Worm (Caenorhabditis elegans) whole organism, L4 larva: ENCODE measurements around the gene pigc-1.

Source experiments
- D1046.2 ChIP-seq: fragments of 200-800 bp; sonication (Bioruptor generic); IDR thresholded peaks from 2 replicates; pipeline ENCODE4 v1.3.6; 2022; ENCODE audit warnings: missing genetic modification characterization, missing compliant biosample characterization
- F10B5.3 ChIP-seq: sonication (generic microtip); optimal IDR thresholded peaks from 2 replicates; lab custom pipeline; 2016; ENCODE audit warnings: mild to moderate bottlenecking, missing genetic modification characterization, missing compliant biosample characterization
- F26F4.8 ChIP-seq: fragments of 200-800 bp; sonication (Bioruptor generic); conservative IDR thresholded peaks from 2 replicates; pipeline ENCODE4 v1.3.6; 2022; ENCODE audit warnings: missing genetic modification characterization, missing compliant biosample characterization
- F37D6.2 ChIP-seq: sonication (generic microtip); optimal IDR thresholded peaks from 2 replicates; lab custom pipeline; 2016; ENCODE audit warnings: mild to moderate bottlenecking, missing genetic modification characterization, missing compliant biosample characterization
- T20F7.1 ChIP-seq: fragments of 200-800 bp; sonication (Bioruptor generic); optimal IDR thresholded peaks from 2 replicates; lab custom pipeline; 2018; ENCODE audit warnings: mild to moderate bottlenecking, missing genetic modification characterization, missing compliant biosample characterization
- T26A8.4 ChIP-seq: fragments of 200-800 bp; sonication (Bioruptor generic); IDR thresholded peaks from 2 replicates; pipeline ENCODE4 v1.3.6; 2022; ENCODE audit warnings: missing genetic modification characterization, missing compliant biosample characterization
- Y5F2A.4 ChIP-seq: fragments of 200-800 bp; sonication (Bioruptor generic); optimal IDR thresholded peaks from 2 replicates; lab custom pipeline; 2018; ENCODE audit warnings: mild to moderate bottlenecking, missing genetic modification characterization, missing compliant biosample characterization
- ZK337.2 ChIP-seq: fragments of 200-800 bp; sonication (Bioruptor generic); IDR thresholded peaks from 2 replicates; pipeline ENCODE4 v1.3.6; 2022; ENCODE audit warnings: missing genetic modification reagents, missing genetic modification characterization, missing compliant biosample characterization
- ZK546.5 ChIP-seq, 2 experiments: sonication (generic microtip); optimal IDR thresholded peaks; 2 replicates each; lab custom pipeline; 2017; ENCODE audit warnings: missing biosample characterization in 2 of 2, missing genetic modification characterization in 2 of 2
- aly-2 ChIP-seq: sonication (generic microtip); optimal IDR thresholded peaks from 2 replicates; lab custom pipeline; 2018; ENCODE audit warnings: missing biosample characterization, missing genetic modification characterization
- arid-1 ChIP-seq: fragments of 200-800 bp; sonication (Bioruptor generic); conservative IDR thresholded peaks from 2 replicates; pipeline ENCODE4 v1.3.6; 2022; ENCODE audit warnings: missing genetic modification reagents, missing genetic modification characterization, missing compliant biosample characterization
- ceh-32 ChIP-seq: sonication (generic microtip); optimal IDR thresholded peaks from 2 replicates; lab custom pipeline; 2016; ENCODE audit warnings: mild to moderate bottlenecking, missing genetic modification characterization, missing compliant biosample characterization; ENCODE audit not compliant: poor library complexity
- cey-2 ChIP-seq: sonication (generic microtip); optimal IDR thresholded peaks from 3 replicates; lab custom pipeline; 2017; ENCODE audit warnings: missing genetic modification characterization, mild to moderate bottlenecking, missing compliant biosample characterization, antibody characterized with exemption, borderline replicate concordance; ENCODE audit not compliant: insufficient read depth
- daf-8 ChIP-seq: fragments of 200-800 bp; sonication (Bioruptor generic); IDR thresholded peaks from 2 replicates; pipeline ENCODE4 v1.3.6; 2022; ENCODE audit warnings: missing genetic modification characterization, missing compliant biosample characterization
- dmd-6 ChIP-seq: fragments of 200-800 bp; sonication (Bioruptor generic); IDR thresholded peaks from 2 replicates; pipeline ENCODE4 v1.3.6; 2022; ENCODE audit warnings: missing genetic modification reagents, missing genetic modification characterization, missing compliant biosample characterization
- egl-43 ChIP-seq: fragments of 200-800 bp; sonication (Bioruptor generic); IDR thresholded peaks from 2 replicates; pipeline ENCODE4 v1.3.6; 2022; ENCODE audit warnings: missing genetic modification reagents, missing genetic modification characterization, missing compliant biosample characterization
- gei-8 ChIP-seq: fragments of 200-800 bp; sonication (Bioruptor generic); optimal IDR thresholded peaks from 2 replicates; lab custom pipeline; 2018; ENCODE audit warnings: mild to moderate bottlenecking, missing genetic modification characterization, missing compliant biosample characterization
- hif-1 ChIP-seq, 2 experiments: sonication (generic microtip); optimal IDR thresholded peaks; 2 replicates each; lab custom pipeline; 2016 to 2017; ENCODE audit warnings: missing compliant biosample characterization in 2 of 2, missing genetic modification characterization in 2 of 2, missing genetic modification reagents in 2 of 2, missing genotype in 2 of 2, mild to moderate bottlenecking in 1 of 2
- hlh-11 ChIP-seq: fragments of 200-800 bp; sonication (Bioruptor generic); optimal IDR thresholded peaks from 2 replicates; lab custom pipeline; 2018; ENCODE audit warnings: mild to moderate bottlenecking, missing genetic modification characterization, missing compliant biosample characterization
- lim-7 ChIP-seq: fragments of 200-800 bp; sonication (Bioruptor generic); IDR thresholded peaks from 2 replicates; pipeline ENCODE4 v1.3.6; 2022; ENCODE audit warnings: missing genetic modification characterization, missing compliant biosample characterization
- lin-15B ChIP-seq: fragments of 150-350 bp; sonication (generic microtip); optimal IDR thresholded peaks from 3 replicates; lab custom pipeline; 2014; ENCODE audit warnings: missing biosample characterization, missing genetic modification characterization
- lin-38 ChIP-seq: fragments of 200-800 bp; sonication (Bioruptor generic); IDR thresholded peaks from 2 replicates; pipeline ENCODE4 v1.3.6; 2022; ENCODE audit warnings: missing genetic modification reagents, missing genetic modification characterization, missing compliant biosample characterization
- madf-5 ChIP-seq, 2 experiments: fragments of 200-800 bp; sonication (Bioruptor generic); IDR thresholded peaks; 2 replicates each; pipeline ENCODE4 v1.3.6; 2022; ENCODE audit warnings: missing compliant biosample characterization in 2 of 2, missing genetic modification characterization in 2 of 2
- mdl-1 ChIP-seq, 2 experiments: fragments of 150-350 bp in 1 of 2; sonication (generic microtip) in 1 of 2; optimal IDR thresholded peaks; 2 replicates each; lab custom pipeline; 2014 to 2017; ENCODE audit warnings: missing biosample characterization in 2 of 2, missing genetic modification characterization in 2 of 2
- mdt-29 ChIP-seq: fragments of 200-800 bp; sonication (Bioruptor generic); IDR thresholded peaks from 2 replicates; pipeline ENCODE4 v1.3.6; 2022; ENCODE audit warnings: missing genetic modification reagents, missing genetic modification characterization, missing compliant biosample characterization
- mes-2 ChIP-seq: sonication (generic microtip); optimal IDR thresholded peaks from 2 replicates; lab custom pipeline; 2016; ENCODE audit warnings: missing genotype, mild to moderate bottlenecking, missing genetic modification characterization, missing compliant biosample characterization; ENCODE audit not compliant: poor library complexity, severe bottlenecking
- nhr-102 ChIP-seq: sonication (generic microtip); optimal IDR thresholded peaks from 2 replicates; lab custom pipeline; 2016; ENCODE audit warnings: mild to moderate bottlenecking, missing genetic modification characterization, moderate library complexity, missing compliant biosample characterization
- nhr-11 ChIP-seq: fragments of 150-350 bp; optimal IDR thresholded peaks from 2 replicates; lab custom pipeline; 2014; ENCODE audit warnings: missing biosample characterization, missing genetic modification characterization
- nhr-237 ChIP-seq: sonication (generic microtip); optimal IDR thresholded peaks from 2 replicates; lab custom pipeline; 2017; ENCODE audit warnings: missing biosample characterization, missing genetic modification characterization
- nhr-25 ChIP-seq: sonication (generic microtip); optimal IDR thresholded peaks from 2 replicates; lab custom pipeline; 2017; ENCODE audit warnings: missing genetic modification characterization, mild to moderate bottlenecking, missing compliant biosample characterization, antibody characterized with exemption, moderate library complexity, borderline replicate concordance; ENCODE audit not compliant: insufficient read depth
- nhr-41 ChIP-seq: fragments of 200-800 bp; sonication (Bioruptor generic); IDR thresholded peaks from 2 replicates; pipeline ENCODE4 v1.3.6; 2022; ENCODE audit warnings: missing genetic modification reagents, missing genetic modification characterization, missing compliant biosample characterization
- nhr-42 ChIP-seq: fragments of 200-800 bp; sonication (Bioruptor generic); IDR thresholded peaks from 2 replicates; pipeline ENCODE4 v1.3.6; 2022; ENCODE audit warnings: missing genetic modification characterization, missing compliant biosample characterization
- nhr-48 ChIP-seq: sonication (generic microtip); optimal IDR thresholded peaks from 2 replicates; lab custom pipeline; 2016; ENCODE audit warnings: mild to moderate bottlenecking, missing genetic modification characterization, missing compliant biosample characterization
- pha-4 ChIP-seq, 2 experiments: fragments of 150-350 bp in 1 of 2; fragments of 200-800 bp in 1 of 2; sonication (Bioruptor generic) in 1 of 2; IDR thresholded peaks in 1 of 2; optimal IDR thresholded peaks in 1 of 2; 2 replicates each; pipeline versions ENCODE4 v1.3.6 to Lab custom; 2014 to 2022; ENCODE audit warnings: missing genetic modification characterization in 2 of 2, missing genetic modification reagents in 2 of 2, missing biosample characterization in 1 of 2, missing compliant biosample characterization in 1 of 2
- php-3 ChIP-seq: fragments of 200-800 bp; sonication (Bioruptor generic); IDR thresholded peaks from 2 replicates; pipeline ENCODE4 v1.3.6; 2022; ENCODE audit warnings: missing genetic modification reagents, missing genetic modification characterization, missing compliant biosample characterization
- set-16 ChIP-seq: fragments of 200-800 bp; sonication (Bioruptor generic); IDR thresholded peaks from 2 replicates; pipeline ENCODE4 v1.3.6; 2022; ENCODE audit warnings: missing genetic modification reagents, missing genetic modification characterization, missing compliant biosample characterization
- skn-1 ChIP-seq: fragments of 150-350 bp; optimal IDR thresholded peaks from 2 replicates; lab custom pipeline; 2014; ENCODE audit warnings: missing biosample characterization, missing genetic modification characterization
- tra-1 ChIP-seq: fragments of 200-800 bp; sonication (Bioruptor generic); IDR thresholded peaks from 2 replicates; pipeline ENCODE4 v1.3.6; 2022; ENCODE audit warnings: missing genetic modification reagents, missing genetic modification characterization, missing compliant biosample characterization
- zfp-2 ChIP-seq: sonication (generic microtip); optimal IDR thresholded peaks from 2 replicates; lab custom pipeline; 2016; ENCODE audit warnings: mild to moderate bottlenecking, missing genetic modification characterization, missing compliant biosample characterization
- zfp-3 ChIP-seq: fragments of 200-800 bp; sonication (Bioruptor generic); conservative IDR thresholded peaks from 2 replicates; pipeline ENCODE4 v1.3.6; 2022; ENCODE audit warnings: missing genetic modification reagents, missing genetic modification characterization, missing compliant biosample characterization
- zip-2 ChIP-seq: fragments of 150-350 bp; optimal IDR thresholded peaks from 2 replicates; lab custom pipeline; 2014; ENCODE audit warnings: missing biosample characterization, missing genetic modification characterization

pigc-1 gene

DNA sequence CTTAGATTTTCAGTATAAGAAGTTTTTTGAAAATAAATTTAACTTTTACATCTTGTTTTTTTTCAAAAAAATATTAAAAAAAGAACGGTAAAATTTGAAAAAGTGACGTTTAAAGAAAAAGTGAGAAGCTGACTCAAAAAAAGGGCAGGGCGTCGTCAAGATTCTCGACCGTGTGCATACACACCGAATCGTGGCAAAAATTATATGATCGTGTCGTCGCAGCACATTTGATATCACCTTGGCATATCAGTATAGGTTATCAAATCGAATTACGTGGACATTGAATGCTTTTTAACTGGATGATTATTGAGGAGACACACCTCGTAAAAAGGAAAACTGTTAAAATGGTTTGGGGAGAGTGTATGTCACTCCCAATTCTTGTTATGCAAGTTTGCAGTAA is 9.9 kb downstream of the pigc-1 start (continued):
- TF ChIP-seq F37D6.2 = no peak

DNA sequence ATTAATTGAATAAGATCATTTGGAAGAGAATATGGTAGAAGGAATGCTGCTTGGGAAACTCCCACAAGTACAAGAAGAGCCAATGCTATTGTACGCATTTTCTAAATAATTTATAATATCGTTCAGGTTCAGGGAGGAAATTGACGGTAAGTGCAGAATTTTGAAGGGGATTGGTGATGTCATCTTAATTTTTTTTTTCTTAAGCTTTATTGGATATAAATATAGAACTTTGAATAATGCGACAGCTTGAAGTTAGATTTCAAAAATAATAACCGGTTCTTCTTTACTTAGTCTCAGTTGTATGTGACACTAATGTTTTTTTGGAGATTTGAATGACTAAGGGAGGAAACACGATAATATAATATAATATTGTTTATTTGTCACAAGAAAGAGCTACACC is 12.2 kb downstream of the pigc-1 start, which contains the start of gene nspg-7.1:
nspg-7.1 (minus strand) TSS at position 101 of the 400 bp plus-strand sequence.
- TF ChIP-seq egl-43 (no peak), lin-38 (GFP tag; lab: Robert Waterston, UW) (no peak), nhr-41 (no peak), pha-4 (GFP tag; IDR thresholded peaks at IDR 0.05; lab: Robert Waterston, UW) (no peak), pha-4 (tag; optimal IDR thresholded peaks at IDR 0.05; lab: Kevin White, UChicago) (no peak), D1046.2 (GFP tag; lab: Robert Waterston, UW) (no peak), F26F4.8 (GFP tag; lab: Robert Waterston, UW) (no peak), dmd-6 (GFP tag; lab: Robert Waterston, UW) (no peak), arid-1 (GFP tag; lab: Robert Waterston, UW) (no peak), nhr-25 (tag; lab: Kevin White, UChicago) (no peak), lin-15B (tag; lab: Kevin White, UChicago) (no peak), F10B5.3 (tag; lab: Kevin White, UChicago) (no peak), zfp-2 (no peak), lim-7 (GFP tag; lab: Robert Waterston, UW) (no peak), nhr-48 (tag; lab: Kevin White, UChicago) (no peak), nhr-102 (tag; lab: Kevin White, UChicago) (no peak), ZK546.5 (tag; optimal IDR thresholded peaks at IDR 0.05; lab: Kevin White, UChicago) (no peak), nhr-42 (GFP tag; lab: Robert Waterston, UW) (no peak)

DNA sequence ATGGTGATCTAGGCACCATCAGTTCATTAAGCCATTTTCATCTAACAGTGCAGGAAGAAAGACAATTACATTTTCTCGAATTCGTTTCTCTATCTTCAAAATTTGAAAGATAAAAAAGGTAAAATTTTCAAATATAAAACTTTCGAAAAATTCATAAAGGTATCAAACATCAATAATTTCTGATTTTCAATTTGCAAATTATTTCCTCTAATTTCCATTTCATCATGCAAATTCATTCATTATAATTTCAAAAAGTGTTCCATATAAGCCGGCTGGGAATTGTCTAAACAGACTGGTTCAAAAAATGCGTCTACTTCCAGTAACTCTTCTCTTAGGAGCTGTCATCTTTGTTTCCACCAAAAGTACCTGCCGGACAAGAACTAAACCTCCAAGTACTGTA is 15.2 kb downstream of the pigc-1 start, which contains the start of gene clec-183:
clec-183 (plus strand) TSS at position 301 of the 400 bp plus-strand sequence.
- TF ChIP-seq nhr-237 (tag; lab: Kevin White, UChicago) = no peak
- TF ChIP-seq zfp-2 = no peak
- TF ChIP-seq Y5F2A.4 (GFP tag; lab: Kevin White, UChicago) = no peak
- no peak for TF ChIP-seq pha-4 (GFP tag; IDR thresholded peaks at IDR 0.05; lab: Robert Waterston, UW)
- TF ChIP-seq pha-4 (tag; optimal IDR thresholded peaks at IDR 0.05; lab: Kevin White, UChicago) = no peak
- no peak for TF ChIP-seq set-16 (GFP tag; lab: Robert Waterston, UW)
- no peak for TF ChIP-seq zfp-3 (GFP tag; lab: Robert Waterston, UW)

DNA sequence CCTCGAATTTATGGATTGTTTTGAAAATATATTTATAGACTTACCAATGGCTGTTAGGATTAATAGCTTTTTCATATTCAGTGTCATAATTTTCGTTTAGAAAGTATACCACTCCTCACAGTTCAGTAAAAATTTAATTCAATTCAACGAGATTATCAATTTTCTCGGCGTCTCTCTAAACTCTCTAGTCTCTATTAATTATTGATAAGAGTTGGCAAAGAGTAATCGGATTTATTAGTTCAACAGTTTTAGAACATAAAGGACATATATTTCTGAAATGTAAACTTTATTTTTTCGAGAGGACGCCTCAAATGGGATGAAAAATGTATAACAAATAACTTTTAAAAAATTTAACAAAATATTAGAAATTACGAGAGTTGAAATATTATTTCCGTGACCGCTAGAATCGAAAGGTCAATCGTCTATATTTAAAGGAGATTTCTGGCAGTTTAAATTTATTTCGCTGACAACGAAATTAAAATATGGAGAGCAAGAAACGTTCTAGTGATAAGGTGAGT is 18.9 kb downstream of the pigc-1 start, which contains the start of the genes nspg-11 and F49C12.15:
nspg-11 (minus strand) TSS at position 101 of the 518 bp plus-strand sequence.
F49C12.15 (plus strand) TSS at position 468 of the 518 bp plus-strand sequence.
- TF ChIP-seq ZK337.2 (GFP tag; lab: Robert Waterston, UW) = no peak
- no peak for TF ChIP-seq nhr-11 (tag; lab: Kevin White, UChicago)
- no peak for TF ChIP-seq zfp-2
- TF ChIP-seq nhr-48 (tag; lab: Kevin White, UChicago) = no peak
- no peak for TF ChIP-seq T26A8.4 (GFP tag; lab: Robert Waterston, UW)
- TF ChIP-seq egl-43 = no peak
- no peak for TF ChIP-seq madf-5 (GFP tag; IDR thresholded peaks at IDR 0.05; lab: Robert Waterston, UW)
- no peak for TF ChIP-seq set-16 (GFP tag; lab: Robert Waterston, UW)

DNA sequence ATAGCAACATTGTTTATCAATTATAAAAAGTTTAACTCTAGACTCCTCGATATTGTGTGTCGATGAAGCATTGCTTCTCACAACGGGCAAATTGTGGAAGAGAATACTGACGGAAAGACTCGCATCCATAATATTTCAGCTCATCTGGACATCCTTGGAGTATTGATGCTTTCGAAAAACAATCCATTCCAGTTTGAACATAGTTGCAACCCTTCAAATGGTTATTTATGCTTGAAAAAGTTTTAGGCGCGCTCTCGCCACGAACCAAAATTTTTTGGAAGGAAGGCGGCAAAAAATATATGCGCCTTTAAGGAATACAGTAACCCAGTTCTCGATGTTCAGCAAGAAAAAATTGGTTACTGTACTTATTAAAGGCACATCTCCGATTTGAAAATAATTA is 20.5 kb downstream of the pigc-1 start:
- TF ChIP-seq php-3 = 0 out of 2 replicates have a peak, but pooled peaks have one; percentile 7
- TF ChIP-seq aly-2 (tag; lab: Kevin White, UChicago) = no peak
- TF ChIP-seq hif-1 (tag; optimal IDR thresholded peaks at IDR 0.05; lab: Kevin White, UChicago) = no peak
- peak; percentile 6 for TF ChIP-seq gei-8 (GFP tag; lab: Kevin White, UChicago)
- TF ChIP-seq hlh-11 (tag; lab: Kevin White, UChicago) = no peak
- no peak for TF ChIP-seq zip-2 (tag; lab: Kevin White, UChicago)
- no peak for TF ChIP-seq daf-8 (GFP tag; lab: Robert Waterston, UW)
- no peak for TF ChIP-seq tra-1 (GFP tag; lab: Robert Waterston, UW)
- TF ChIP-seq mdl-1 (tag; optimal IDR thresholded peaks at IDR 0.05; lab: Kevin White, UChicago) = no peak
- TF ChIP-seq skn-1 (tag; lab: Kevin White, UChicago) = no peak
- TF ChIP-seq ceh-32 (tag; lab: Kevin White, UChicago) = no peak
- TF ChIP-seq mdt-29 (GFP tag; lab: Robert Waterston, UW) = no peak
- no peak for TF ChIP-seq nhr-48 (tag; lab: Kevin White, UChicago)
- TF ChIP-seq cey-2 = no peak
- TF ChIP-seq zfp-3 (GFP tag; lab: Robert Waterston, UW) = no peak
- no peak for TF ChIP-seq mes-2 (tag; lab: Kevin White, UChicago)
- peak; percentile 37 for TF ChIP-seq T20F7.1
- 0 out of 2 replicates have a peak, but pooled peaks have one; percentile 10 for TF ChIP-seq arid-1 (GFP tag; lab: Robert Waterston, UW)
